Worm (Caenorhabditis elegans): ENCODE data around the gene scd-2.

The scd-2 gene

DNA sequence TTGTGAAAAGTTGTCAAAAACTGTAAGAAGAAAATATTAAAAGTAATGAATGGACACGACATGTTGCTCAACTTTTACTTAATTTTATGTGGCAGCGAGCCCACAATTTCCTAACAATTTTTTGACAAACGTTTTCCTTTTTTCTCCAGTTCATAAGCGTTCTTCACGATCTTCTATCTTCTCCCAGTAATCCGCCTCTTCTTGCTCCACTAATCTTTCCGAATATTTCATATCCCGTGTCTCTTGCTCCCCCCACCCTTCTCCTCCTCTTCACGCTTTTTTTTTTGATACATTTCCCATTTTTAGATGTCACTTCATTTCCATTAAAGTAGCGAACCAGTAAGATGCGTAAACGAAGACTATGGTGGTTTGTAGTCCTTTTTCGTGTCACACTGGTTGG, at the start of gene scd-2:
scd-2 (plus strand) TSS at position 301 of the 400 bp plus-strand sequence.
- no peak for TF ChIP-seq lin-40 (tag; optimal IDR thresholded peaks at IDR 0.05)
- no peak for TF ChIP-seq unc-130 (GFP tag; optimal IDR thresholded peaks at IDR 0.05)
- no peak for TF ChIP-seq F37B4.10 (GFP tag; IDR thresholded peaks at IDR 0.05)
- TF ChIP-seq dpl-1 (GFP tag; optimal IDR thresholded peaks at IDR 0.05) = no peak
- TF ChIP-seq D2030.7 (GFP tag; IDR thresholded peaks at IDR 0.05) = no peak
- TF ChIP-seq C06A6.2 (GFP tag; conservative IDR thresholded peaks at IDR 0.05) = no peak
- no peak for TF ChIP-seq egl-44 (GFP tag; IDR thresholded peaks at IDR 0.05)
- TF ChIP-seq snpc-4 (GFP tag; optimal IDR thresholded peaks at IDR 0.05) = no peak
- TF ChIP-seq snpc-4 (tag; optimal IDR thresholded peaks at IDR 0.05) = no peak
- TF ChIP-seq F55B11.4 (tag; optimal IDR thresholded peaks at IDR 0.05; ENCODE audit: borderline replicate concordance, insufficient read depth) = no peak
- TF ChIP-seq ceh-27 (GFP tag; optimal IDR thresholded peaks at IDR 0.05) = no peak
- no peak for TF ChIP-seq ets-4 (GFP tag; optimal IDR thresholded peaks at IDR 0.05)
- TF ChIP-seq snpc-1.1 (tag; optimal IDR thresholded peaks at IDR 0.05; ENCODE audit: insufficient read depth) = no peak
- no peak for TF ChIP-seq nfya-1 (tag; optimal IDR thresholded peaks at IDR 0.05; ENCODE audit: borderline replicate concordance, insufficient read depth)
- no peak for TF ChIP-seq F57A8.1 (GFP tag; optimal IDR thresholded peaks at IDR 0.05)
- no peak for TF ChIP-seq zfh-2 (GFP tag; conservative IDR thresholded peaks at IDR 0.05)
- no peak for TF ChIP-seq fkh-3 (tag; optimal IDR thresholded peaks at IDR 0.05)
- TF ChIP-seq hlh-26 (GFP tag; conservative IDR thresholded peaks at IDR 0.05) = no peak
- TF ChIP-seq akir-1 (GFP tag; optimal IDR thresholded peaks at IDR 0.05) = no peak

DNA sequence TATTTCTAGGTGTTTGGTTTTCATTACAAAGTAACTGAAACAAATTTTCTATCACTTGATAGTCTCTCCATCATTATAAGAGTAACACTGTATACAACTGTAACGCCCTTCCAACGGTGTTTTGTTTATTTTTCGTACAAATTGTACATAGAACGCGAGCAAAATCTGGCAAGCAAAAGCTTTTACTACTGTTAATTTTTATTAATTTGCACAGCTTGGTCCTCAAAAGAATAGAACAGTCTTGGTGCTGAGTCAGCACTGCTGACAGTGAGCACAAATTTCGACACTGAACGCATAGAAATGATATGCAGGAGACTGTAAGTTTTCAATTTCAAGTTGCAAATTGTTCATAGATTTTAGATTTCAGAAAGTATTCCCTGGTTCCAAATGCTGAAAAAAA, 42.7 kb upstream of the scd-2 start, which contains the start of gene ZK1055.2:
ZK1055.2 (plus strand) TSS at position 301 of the 400 bp plus-strand sequence.
- TF ChIP-seq Y79H2A.3 (GFP tag; conservative IDR thresholded peaks at IDR 0.05) (no peak), madf-8 (GFP tag; conservative IDR thresholded peaks at IDR 0.05) (no peak), T07F8.4 (tag; optimal IDR thresholded peaks at IDR 0.05) (no peak)

DNA sequence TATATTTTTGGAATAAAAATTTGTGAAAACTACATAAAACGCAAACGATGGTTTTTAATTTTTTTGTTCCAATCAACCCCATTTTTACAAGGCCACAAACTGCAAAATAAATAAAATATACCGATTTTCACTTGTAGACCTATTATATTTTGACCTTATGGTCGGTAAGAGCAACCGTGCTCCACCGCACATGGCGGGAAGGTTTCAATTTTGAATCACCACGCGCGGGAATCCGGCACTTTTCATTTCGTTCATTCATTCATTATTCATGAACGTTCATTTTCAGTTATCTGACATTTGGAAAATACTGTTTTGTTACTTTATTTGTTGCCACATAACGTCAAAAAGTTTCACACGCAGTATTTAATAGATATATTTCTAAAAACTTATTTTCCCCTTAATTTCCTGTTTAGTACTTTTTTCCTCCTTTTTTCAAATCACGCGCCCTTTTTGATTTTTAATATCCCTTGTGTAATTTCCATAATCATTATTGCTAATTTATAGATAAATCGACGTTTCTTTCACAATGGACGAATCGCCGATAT, 39.3 kb upstream of the scd-2 start, which contains the start of gene hcp-1:
hcp-1 (plus strand) TSS at position 495 of the 545 bp plus-strand sequence.
- TF ChIP-seq lin-26 (GFP tag; IDR thresholded peaks at IDR 0.05) = peak; percentile 27; the same call in 1 of the 2 replicates
- TF ChIP-seq attf-3 (GFP tag; conservative IDR thresholded peaks at IDR 0.05) = peak; percentile 70
- 0 out of 2 replicates have a peak, but pooled peaks have one; percentile 14 for TF ChIP-seq hmg-20 (GFP tag; IDR thresholded peaks at IDR 0.05)
- TF ChIP-seq hsf-1 (GFP tag; IDR thresholded peaks at IDR 0.05) = peak; percentile 91
- peak; percentile 97 for TF ChIP-seq D2030.7 (GFP tag; IDR thresholded peaks at IDR 0.05)
- TF ChIP-seq akir-1 (GFP tag; optimal IDR thresholded peaks at IDR 0.05) = no peak
- peak; percentile 89 for TF ChIP-seq ztf-28 (GFP tag; IDR thresholded peaks at IDR 0.05)
- peak; percentile 90 for TF ChIP-seq ekl-4 (GFP tag; IDR thresholded peaks at IDR 0.05)
- peak; percentile 86 for TF ChIP-seq unc-130 (GFP tag; optimal IDR thresholded peaks at IDR 0.05)
- peak; percentile 91 for TF ChIP-seq B0019.2 (GFP tag; conservative IDR thresholded peaks at IDR 0.05)
- TF ChIP-seq snpc-3.4 (tag; optimal IDR thresholded peaks at IDR 0.05) = peak; percentile 95
- no peak for TF ChIP-seq lin-40 (tag; optimal IDR thresholded peaks at IDR 0.05)
- peak; percentile 95 for TF ChIP-seq mcd-1 (GFP tag; IDR thresholded peaks at IDR 0.05)
- TF ChIP-seq efl-1 (GFP tag; optimal IDR thresholded peaks at IDR 0.05) = peak; percentile 100
- TF ChIP-seq rec-8 (tag; optimal IDR thresholded peaks at IDR 0.05) = no peak
- TF ChIP-seq Y95B8A.8 (GFP tag; IDR thresholded peaks at IDR 0.05) = peak; percentile 93
- TF ChIP-seq madf-3 (GFP tag; IDR thresholded peaks at IDR 0.05) = peak; percentile 94
- TF ChIP-seq C17E4.6 (GFP tag; IDR thresholded peaks at IDR 0.05) = peak; percentile 84; the same call in 1 of the 2 replicates
- TF ChIP-seq xnd-1 (tag; optimal IDR thresholded peaks at IDR 0.05) = peak; percentile 99
- TF ChIP-seq him-1 (tag; optimal IDR thresholded peaks at IDR 0.05) = peak; percentile 70
- peak; percentile 81 for TF ChIP-seq snpc-1.3 (tag; optimal IDR thresholded peaks at IDR 0.05; ENCODE audit: insufficient read depth)
- TF ChIP-seq tbp1 (GFP tag; optimal IDR thresholded peaks at IDR 0.05) = no peak
- peak; percentile 89 for TF ChIP-seq F33H1.4 (GFP tag; IDR thresholded peaks at IDR 0.05)
- peak; percentile 38 for TF ChIP-seq snpc-1.1 (tag; optimal IDR thresholded peaks at IDR 0.05; ENCODE audit: insufficient read depth)
- peak; percentile 99 for TF ChIP-seq ceh-91 (GFP tag; IDR thresholded peaks at IDR 0.05)
- peak; percentile 89; the same call in 1 of the 2 replicates for TF ChIP-seq Y53G8AR.9 (GFP tag; conservative IDR thresholded peaks at IDR 0.05)
- TF ChIP-seq tlf-1 (GFP tag; optimal IDR thresholded peaks at IDR 0.05) = peak; percentile 93

Measured in whole organism, young adult.